Worm (Caenorhabditis elegans) whole organism, young adult: ENCODE data around the gene cutl-19.

Experiments
- Y53F4B.3 ChIP-seq: fragments of 200-800 bp; sonication (Bioruptor generic); IDR thresholded peaks from 2 replicates; pipeline ENCODE4 v1.3.6; 2022; ENCODE audit warnings: missing genetic modification reagents, missing genetic modification characterization, missing compliant biosample characterization
- akir-1 ChIP-seq: fragments of 200-800 bp; sonication (Bioruptor generic); optimal IDR thresholded peaks from 2 replicates; lab custom pipeline; 2018; ENCODE audit warnings: mild to moderate bottlenecking, missing genetic modification characterization, moderate library complexity, missing compliant biosample characterization
- atf-7 ChIP-seq: sonication (generic microtip); optimal IDR thresholded peaks from 2 replicates; lab custom pipeline; 2017; ENCODE audit warnings: mild to moderate bottlenecking, missing genetic modification characterization, missing compliant biosample characterization
- ceh-91 ChIP-seq: fragments of 200-800 bp; sonication (Bioruptor generic); IDR thresholded peaks from 2 replicates; pipeline ENCODE4 v1.3.6; 2022; ENCODE audit warnings: missing genetic modification reagents, missing genetic modification characterization, missing compliant biosample characterization
- ets-4 ChIP-seq: fragments of 200-800 bp; sonication (Bioruptor generic); optimal IDR thresholded peaks from 2 replicates; lab custom pipeline; 2018; ENCODE audit warnings: mild to moderate bottlenecking, missing genetic modification characterization, missing compliant biosample characterization
- pbrm-1 ChIP-seq: fragments of 200-800 bp; sonication (Bioruptor generic); IDR thresholded peaks from 2 replicates; pipeline ENCODE4 v1.3.6; 2022; ENCODE audit warnings: missing genetic modification reagents, missing genetic modification characterization, missing compliant biosample characterization
- snpc-3.4 ChIP-seq: sonication (generic microtip); optimal IDR thresholded peaks from 2 replicates; lab custom pipeline; 2017; ENCODE audit warnings: missing genetic modification characterization, mild to moderate bottlenecking, missing compliant biosample characterization, antibody characterized with exemption, moderate library complexity, missing genotype, missing genetic modification reagents
- unc-62 ChIP-seq: fragments of 150-350 bp; optimal IDR thresholded peaks from 2 replicates; lab custom pipeline; 2014; ENCODE audit warnings: missing biosample characterization, missing genetic modification reagents, missing genetic modification characterization

ce11 chrIII:5228839-5229238, 11.4 kb upstream of the cutl-19 start:
- TF ChIP-seq Y53F4B.3 (GFP tag; lab: Robert Waterston, UW) (no peak), ets-4 (GFP tag; lab: Kevin White, UChicago) (no peak), unc-62 (GFP tag; lab: Kevin White, UChicago) (no peak), pbrm-1 (GFP tag; lab: Robert Waterston, UW) (no peak), atf-7 (no peak), ceh-91 (GFP tag; lab: Robert Waterston, UW) (no peak), snpc-3.4 (tag; lab: Kevin White, UChicago) (no peak), akir-1 (GFP tag; lab: Kevin White, UChicago) (no peak)
